Worm (Caenorhabditis elegans) whole organism, midembryonic: ENCODE data around the gene ZK1236.1.

Experiments used
- T22C8.4 ChIP-seq: fragments of 200-800 bp; sonication (Bioruptor generic); IDR thresholded peaks from 2 replicates; pipeline ENCODE4 v1.3.6; 2022; ENCODE audit warnings: missing genetic modification characterization, missing compliant biosample characterization
- cog-1 ChIP-seq: sonication (generic microtip); optimal IDR thresholded peaks from 2 replicates; lab custom pipeline; 2016; ENCODE audit warnings: missing genetic modification characterization, missing compliant biosample characterization
- flt-1 ChIP-seq: fragments of 200-800 bp; sonication (Bioruptor generic); IDR thresholded peaks from 2 replicates; pipeline ENCODE4 v1.3.6; 2022; ENCODE audit warnings: missing genetic modification characterization, missing compliant biosample characterization
- med-1 ChIP-seq: sonication (generic microtip); optimal IDR thresholded peaks from 2 replicates; lab custom pipeline; 2017; ENCODE audit warnings: missing genetic modification characterization, mild to moderate bottlenecking, missing compliant biosample characterization, antibody characterized with exemption, missing genetic modification reagents; ENCODE audit not compliant: insufficient read depth
- ref-1 ChIP-seq: fragments of 200-800 bp; sonication (Bioruptor generic); conservative IDR thresholded peaks from 2 replicates; pipeline ENCODE4 v1.3.6; 2022; ENCODE audit warnings: missing genetic modification reagents, missing genetic modification characterization, missing compliant biosample characterization
- tab-1 ChIP-seq: fragments of 200-800 bp; sonication (Bioruptor generic); IDR thresholded peaks from 2 replicates; pipeline ENCODE4 v1.3.6; 2022; ENCODE audit warnings: missing genetic modification characterization, missing compliant biosample characterization
- ztf-23 ChIP-seq: fragments of 200-800 bp; sonication (Bioruptor generic); IDR thresholded peaks from 2 replicates; pipeline ENCODE4 v1.3.6; 2022; ENCODE audit warnings: missing genetic modification reagents, missing genetic modification characterization, missing compliant biosample characterization
- ztf-29 ChIP-seq: fragments of 200-800 bp; sonication (Bioruptor generic); IDR thresholded peaks from 2 replicates; pipeline ENCODE4 v1.3.6; 2022; ENCODE audit warnings: missing genetic modification reagents, missing genetic modification characterization, missing compliant biosample characterization

- TF ChIP-seq med-1 (no peak), ref-1 (no peak), flt-1 (GFP tag; lab: Robert Waterston, UW) (no peak), T22C8.4 (GFP tag; lab: Robert Waterston, UW) (no peak), ztf-23 (GFP tag; lab: Robert Waterston, UW) (no peak), cog-1 (tag; lab: Kevin White, UChicago) (no peak), ztf-29 (GFP tag; lab: Robert Waterston, UW) (no peak), tab-1 (GFP tag; lab: Robert Waterston, UW) (no peak)
Measured at ce11 chrIII:8402633-8403032, 26.5 kb upstream of the ZK1236.1 start.
